Worm (Caenorhabditis elegans) whole organism, L1 larva: ENCODE data around the gene cdo-1.
A peak's percentile ranks its signal among the peaks of the same experiment; 100 is the strongest.

ENCODE experiments used
- C04F5.9 ChIP-seq: sonication (generic microtip); optimal IDR thresholded peaks from 2 replicates; lab custom pipeline; 2016; ENCODE audit warnings: missing genetic modification characterization, missing compliant biosample characterization
- C34B4.2 ChIP-seq: sonication (generic microtip); optimal IDR thresholded peaks from 2 replicates; lab custom pipeline; 2017; ENCODE audit warnings: mild to moderate bottlenecking, missing genetic modification characterization, missing compliant biosample characterization
- Y116A8C.19 ChIP-seq: sonication (generic microtip); optimal IDR thresholded peaks from 2 replicates; lab custom pipeline; 2016; ENCODE audit warnings: missing compliant biosample characterization, missing genetic modification characterization, borderline replicate concordance
- aha-1 ChIP-seq: fragments of 150-350 bp; optimal IDR thresholded peaks from 2 replicates; lab custom pipeline; 2014; ENCODE audit warnings: missing biosample characterization, missing genetic modification characterization
- aly-2 ChIP-seq: fragments of 150-350 bp; optimal IDR thresholded peaks from 2 replicates; lab custom pipeline; 2014; ENCODE audit warnings: missing biosample characterization, missing genetic modification characterization
- ceh-8 ChIP-seq: fragments of 200-800 bp; sonication (Bioruptor generic); optimal IDR thresholded peaks from 2 replicates; lab custom pipeline; 2018; ENCODE audit warnings: mild to moderate bottlenecking, missing genetic modification characterization, moderate library complexity, missing compliant biosample characterization
- ceh-82 ChIP-seq, 3 experiments: fragments of 150-350 bp in 1 of 3; sonication (generic microtip) in 2 of 3; optimal IDR thresholded peaks; 2 replicates each; lab custom pipeline; 2014 to 2017; ENCODE audit warnings: missing biosample characterization in 3 of 3, missing genetic modification characterization in 3 of 3
- ceh-90 ChIP-seq: sonication (generic microtip); optimal IDR thresholded peaks from 2 replicates; lab custom pipeline; 2016; ENCODE audit warnings: missing genetic modification characterization, missing compliant biosample characterization
- ces-1 ChIP-seq: fragments of 150-350 bp; optimal IDR thresholded peaks from 2 replicates; lab custom pipeline; 2014; ENCODE audit warnings: missing biosample characterization, missing genetic modification reagents, missing genetic modification characterization
- dsc-1 ChIP-seq: sonication (generic microtip); optimal IDR thresholded peaks from 2 replicates; lab custom pipeline; 2016; ENCODE audit warnings: mild to moderate bottlenecking, missing genetic modification characterization, missing compliant biosample characterization
- elt-3 ChIP-seq, 6 experiments: fragments of 150-350 bp in 1 of 6; sonication (generic microtip); optimal IDR thresholded peaks; 2 replicates each; lab custom pipeline; 2017 to 2018; ENCODE audit warnings: missing biosample characterization in 6 of 6, missing genetic modification characterization in 6 of 6, inconsistent platforms in 1 of 6
- fkh-10 ChIP-seq: sonication (generic microtip); optimal IDR thresholded peaks from 2 replicates; lab custom pipeline; 2017; ENCODE audit warnings: missing biosample characterization, missing genetic modification reagents, missing genetic modification characterization
- fkh-8 ChIP-seq: sonication (generic microtip); optimal IDR thresholded peaks from 2 replicates; lab custom pipeline; 2016; ENCODE audit warnings: mild to moderate bottlenecking, missing genetic modification characterization, missing compliant biosample characterization
- irx-1 ChIP-seq: sonication (generic microtip); optimal IDR thresholded peaks from 2 replicates; lab custom pipeline; 2016; ENCODE audit warnings: missing genetic modification characterization, missing compliant biosample characterization
- isw-1 ChIP-seq: fragments of 200-800 bp; sonication (Bioruptor generic); IDR thresholded peaks from 2 replicates; pipeline ENCODE4 v1.3.6; 2022; ENCODE audit warnings: missing genetic modification characterization, missing compliant biosample characterization
- jun-1 ChIP-seq: fragments of 150-350 bp; optimal IDR thresholded peaks from 2 replicates; lab custom pipeline; 2014; ENCODE audit warnings: missing biosample characterization, missing genetic modification reagents, missing genetic modification characterization
- lin-13 ChIP-seq: fragments of 150-350 bp; optimal IDR thresholded peaks from 2 replicates; lab custom pipeline; 2014; ENCODE audit warnings: missing biosample characterization, missing genetic modification reagents, missing genetic modification characterization
- lin-14 ChIP-seq: fragments of 200-800 bp; sonication (Bioruptor generic); optimal IDR thresholded peaks from 2 replicates; lab custom pipeline; 2018; ENCODE audit warnings: mild to moderate bottlenecking, missing genetic modification characterization, moderate library complexity, missing compliant biosample characterization
- lin-39 ChIP-seq: fragments of 150-350 bp; optimal IDR thresholded peaks from 2 replicates; lab custom pipeline; 2014; ENCODE audit warnings: missing biosample characterization, missing genetic modification reagents, missing genetic modification characterization
- lir-3 ChIP-seq: sonication (generic microtip); optimal IDR thresholded peaks from 2 replicates; lab custom pipeline; 2016; ENCODE audit warnings: mild to moderate bottlenecking, missing genetic modification characterization, moderate library complexity, missing compliant biosample characterization; ENCODE audit not compliant: poor library complexity
- lsy-2 ChIP-seq, 2 experiments: fragments of 150-350 bp; optimal IDR thresholded peaks; 2 replicates each; lab custom pipeline; 2014; ENCODE audit warnings: missing biosample characterization in 2 of 2, missing genetic modification characterization in 2 of 2
- mdl-1 ChIP-seq, 2 experiments: fragments of 150-350 bp; optimal IDR thresholded peaks; 2 replicates each; lab custom pipeline; 2014 to 2017; ENCODE audit warnings: missing biosample characterization in 2 of 2, missing genetic modification characterization in 2 of 2, inconsistent platforms in 1 of 2
- nhr-11 ChIP-seq: fragments of 150-350 bp; optimal IDR thresholded peaks from 2 replicates; lab custom pipeline; 2014; ENCODE audit warnings: missing biosample characterization, missing genetic modification characterization
- nhr-12 ChIP-seq: sonication (generic microtip); optimal IDR thresholded peaks from 2 replicates; lab custom pipeline; 2017; ENCODE audit warnings: missing biosample characterization, missing genetic modification characterization
- nhr-19 ChIP-seq: fragments of 200-800 bp; sonication (Bioruptor generic); conservative IDR thresholded peaks from 2 replicates; pipeline ENCODE4 v1.3.6; 2022; ENCODE audit warnings: missing genetic modification characterization, missing compliant biosample characterization
- nhr-237 ChIP-seq: fragments of 150-350 bp; optimal IDR thresholded peaks from 2 replicates; lab custom pipeline; 2014; ENCODE audit warnings: missing biosample characterization, missing genetic modification characterization
- nhr-28 ChIP-seq: fragments of 150-350 bp; optimal IDR thresholded peaks from 2 replicates; lab custom pipeline; 2014; ENCODE audit warnings: missing biosample characterization, missing genetic modification characterization
- nhr-76 ChIP-seq: sonication (generic microtip); optimal IDR thresholded peaks from 2 replicates; lab custom pipeline; 2017; ENCODE audit warnings: missing biosample characterization, missing genetic modification characterization
- skn-1 ChIP-seq: fragments of 150-350 bp; optimal IDR thresholded peaks from 2 replicates; lab custom pipeline; 2014; ENCODE audit warnings: missing biosample characterization, missing genetic modification characterization
- swsn-7 ChIP-seq: sonication (generic microtip); optimal IDR thresholded peaks from 2 replicates; lab custom pipeline; 2016; ENCODE audit warnings: missing genetic modification characterization, missing compliant biosample characterization
- unc-130 ChIP-seq: fragments of 150-350 bp; optimal IDR thresholded peaks from 2 replicates; lab custom pipeline; 2017; ENCODE audit warnings: missing biosample characterization, missing genetic modification characterization, inconsistent platforms
- unc-62 ChIP-seq: fragments of 150-350 bp; optimal IDR thresholded peaks from 2 replicates; lab custom pipeline; 2014; ENCODE audit warnings: missing biosample characterization, missing genetic modification reagents, missing genetic modification characterization
- unc-86 ChIP-seq: sonication (generic microtip); optimal IDR thresholded peaks from 2 replicates; lab custom pipeline; 2016; ENCODE audit warnings: missing genetic modification characterization, missing compliant biosample characterization
- xbp-1 ChIP-seq: sonication (generic microtip); optimal IDR thresholded peaks from 2 replicates; lab custom pipeline; 2016; ENCODE audit warnings: missing genetic modification characterization, missing compliant biosample characterization
- zag-1 ChIP-seq: fragments of 150-350 bp; optimal IDR thresholded peaks from 2 replicates; lab custom pipeline; 2014; ENCODE audit warnings: missing biosample characterization, missing genetic modification characterization
- ztf-4 ChIP-seq: fragments of 150-350 bp; optimal IDR thresholded peaks from 2 replicates; lab custom pipeline; 2014; ENCODE audit warnings: missing biosample characterization, missing genetic modification characterization

cdo-1 gene

DNA sequence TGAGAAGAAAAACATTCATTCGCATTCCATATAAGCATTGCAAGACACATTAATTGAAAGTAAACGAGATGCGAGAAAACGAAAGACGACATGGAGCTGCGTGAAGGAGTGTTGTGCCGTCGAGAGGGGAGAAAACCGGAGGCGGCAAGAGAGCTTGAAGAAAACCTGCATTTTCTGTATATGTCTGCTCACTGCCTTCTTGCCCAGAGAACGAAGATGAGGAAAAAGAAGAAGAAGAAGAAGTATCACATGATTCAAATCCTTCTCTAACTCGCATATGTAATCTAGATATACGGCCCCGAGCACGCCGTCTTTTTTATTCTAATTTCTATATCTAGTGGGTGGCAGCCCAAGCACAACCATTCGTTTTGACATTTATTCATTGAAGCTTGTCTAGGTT is 47.0 kb upstream of the cdo-1 start (continued):
- no peak for TF ChIP-seq zag-1 (tag; lab: Kevin White, UChicago)
- peak; percentile 58 for TF ChIP-seq unc-86 (tag; lab: Kevin White, UChicago)
- peak; percentile 78 for TF ChIP-seq fkh-8 (tag; lab: Kevin White, UChicago)
- peak; percentile 79 for TF ChIP-seq lin-14 (GFP tag; lab: Kevin White, UChicago)

ce11 chrX:902512-902911 is 39.1 kb upstream of the cdo-1 start, which contains the start of gene ZC13.10:
Gene ZC13.10 (minus strand): TSS chrX:902612.
- no peak for TF ChIP-seq fkh-10 (GFP tag; lab: Kevin White, UChicago)
- TF ChIP-seq lin-13: no peak
- TF ChIP-seq nhr-237 (tag; lab: Kevin White, UChicago): no peak
- no peak for TF ChIP-seq isw-1 (GFP tag; lab: Robert Waterston, UW)
- TF ChIP-seq unc-62 (GFP tag; lab: Kevin White, UChicago): no peak
- no peak for TF ChIP-seq xbp-1 (tag; lab: Kevin White, UChicago)
- TF ChIP-seq unc-86 (tag; lab: Kevin White, UChicago): no peak
- no peak for TF ChIP-seq dsc-1
- no peak for TF ChIP-seq lin-39
- TF ChIP-seq nhr-11 (tag; lab: Kevin White, UChicago): no peak
- no peak for TF ChIP-seq jun-1 (tag; lab: Kevin White, UChicago)
- no peak for TF ChIP-seq elt-3 (tag; optimal IDR thresholded peaks at IDR 0.05; lab: Kevin White, UChicago)
- no peak for TF ChIP-seq irx-1
- no peak for TF ChIP-seq nhr-76 (tag; lab: Kevin White, UChicago)

- TF ChIP-seq irx-1 (no peak), ceh-82 (tag; optimal IDR thresholded peaks at IDR 0.05; lab: Kevin White, UChicago) (no peak), Y116A8C.19 (tag; lab: Kevin White, UChicago) (no peak), aha-1 (tag; lab: Kevin White, UChicago) (no peak), ces-1 (GFP tag; lab: Kevin White, UChicago) (no peak), skn-1 (tag; lab: Kevin White, UChicago) (no peak), zag-1 (tag; lab: Kevin White, UChicago) (no peak), C04F5.9 (no peak), unc-130 (tag; lab: Kevin White, UChicago) (no peak), C34B4.2 (tag; lab: Kevin White, UChicago) (no peak), nhr-237 (tag; lab: Kevin White, UChicago) (no peak), lsy-2 (tag; optimal IDR thresholded peaks at IDR 0.05; lab: Kevin White, UChicago) (no peak), mdl-1 (tag; optimal IDR thresholded peaks at IDR 0.05; lab: Kevin White, UChicago) (no peak)
Measured at ce11 chrX:897948-898347, 34.6 kb upstream of the cdo-1 start, which contains the start of gene mab-7. Gene mab-7 (minus strand): TSS chrX:898048.

ce11 chrX:888294-888693 is 24.9 kb upstream of the cdo-1 start, which contains the start of gene mam-1:
Gene mam-1 (minus strand): TSS chrX:888394.
- TF ChIP-seq C04F5.9 (no peak), nhr-28 (tag; lab: Kevin White, UChicago) (no peak), ceh-90 (tag; lab: Kevin White, UChicago) (no peak), lir-3 (tag; lab: Kevin White, UChicago) (no peak), swsn-7 (tag; lab: Kevin White, UChicago) (no peak), C34B4.2 (tag; lab: Kevin White, UChicago) (no peak), nhr-19 (GFP tag; lab: Robert Waterston, UW) (no peak), ceh-82 (tag; optimal IDR thresholded peaks at IDR 0.05; lab: Kevin White, UChicago) (no peak), nhr-237 (tag; lab: Kevin White, UChicago) (no peak), aly-2 (tag; lab: Kevin White, UChicago) (no peak), xbp-1 (tag; lab: Kevin White, UChicago) (no peak), ztf-4 (tag; lab: Kevin White, UChicago) (no peak)

ce11 chrX:880367-880766 is 17.0 kb upstream of the cdo-1 start, which contains the start of gene ZC13.2:
Gene ZC13.2 (plus strand): TSS chrX:880667.
- TF ChIP-seq fkh-8 (tag; lab: Kevin White, UChicago) (peak; percentile 61), nhr-12 (tag; lab: Kevin White, UChicago) (no peak), lin-13 (no peak), ceh-8 (GFP tag; lab: Kevin White, UChicago) (peak; percentile 25)
